Worm (Caenorhabditis elegans) whole organism, early embryonic: ENCODE measurements around the gene W01C8.1.

Source experiments
- B0310.2 ChIP-seq: sonication (generic microtip); optimal IDR thresholded peaks from 2 replicates; lab custom pipeline; 2016; ENCODE audit warnings: mild to moderate bottlenecking, missing genetic modification characterization, missing compliant biosample characterization
- F13C5.2 ChIP-seq: sonication (generic microtip); optimal IDR thresholded peaks from 2 replicates; lab custom pipeline; 2017; ENCODE audit warnings: mild to moderate bottlenecking, missing genetic modification characterization, inconsistent platforms, missing compliant biosample characterization
- aly-1 ChIP-seq: sonication (generic microtip); optimal IDR thresholded peaks from 2 replicates; lab custom pipeline; 2016; ENCODE audit warnings: missing genetic modification characterization, missing compliant biosample characterization
- ama-1 ChIP-seq: fragments of 150-350 bp; optimal IDR thresholded peaks from 2 replicates; lab custom pipeline; 2014
- ceh-13 ChIP-seq: fragments of 200-800 bp; sonication (Bioruptor generic); optimal IDR thresholded peaks from 2 replicates; lab custom pipeline; 2018; ENCODE audit warnings: mild to moderate bottlenecking, missing genetic modification characterization, missing compliant biosample characterization
- ceh-36 ChIP-seq: sonication (generic microtip); optimal IDR thresholded peaks from 2 replicates; lab custom pipeline; 2016; ENCODE audit warnings: missing genetic modification characterization, inconsistent platforms, missing compliant biosample characterization
- ets-7 ChIP-seq: sonication (generic microtip); optimal IDR thresholded peaks from 2 replicates; lab custom pipeline; 2016; ENCODE audit warnings: missing genotype, missing genetic modification characterization, missing compliant biosample characterization
- flt-1 ChIP-seq: fragments of 200-800 bp; sonication (Bioruptor generic); IDR thresholded peaks from 2 replicates; pipeline ENCODE4 v1.3.6; 2022; ENCODE audit warnings: missing genetic modification characterization, missing compliant biosample characterization
- hmbx-1 ChIP-seq: sonication (generic microtip); optimal IDR thresholded peaks from 2 replicates; lab custom pipeline; 2016; ENCODE audit warnings: mild to moderate bottlenecking, missing genetic modification characterization, missing compliant biosample characterization
- hmg-4 ChIP-seq: fragments of 200-800 bp; sonication (Bioruptor generic); optimal IDR thresholded peaks from 2 replicates; lab custom pipeline; 2018; ENCODE audit warnings: mild to moderate bottlenecking, missing genetic modification characterization, missing compliant biosample characterization
- hnd-1 ChIP-seq: sonication (generic microtip); optimal IDR thresholded peaks from 2 replicates; lab custom pipeline; 2016; ENCODE audit warnings: missing genetic modification characterization, missing compliant biosample characterization
- pes-1 ChIP-seq: fragments of 200-800 bp; sonication (Bioruptor generic); IDR thresholded peaks from 2 replicates; pipeline ENCODE4 v1.3.6; 2022; ENCODE audit warnings: missing genetic modification reagents, missing genetic modification characterization, missing compliant biosample characterization
- scrt-1 ChIP-seq: fragments of 200-800 bp; sonication (Bioruptor generic); IDR thresholded peaks from 2 replicates; pipeline ENCODE4 v1.3.6; 2022; ENCODE audit warnings: missing genetic modification characterization, missing compliant biosample characterization
- sea-1 ChIP-seq: fragments of 200-800 bp; sonication (Bioruptor generic); conservative IDR thresholded peaks from 2 replicates; pipeline ENCODE4 v1.3.6; 2022; ENCODE audit warnings: missing genetic modification characterization, missing compliant biosample characterization
- tbx-11 ChIP-seq: fragments of 200-800 bp; sonication (Bioruptor generic); IDR thresholded peaks from 2 replicates; pipeline ENCODE4 v1.3.6; 2022; ENCODE audit warnings: missing genetic modification characterization, missing compliant biosample characterization
- tbx-37 ChIP-seq: fragments of 200-800 bp; sonication (Bioruptor generic); conservative IDR thresholded peaks from 2 replicates; pipeline ENCODE4 v1.3.6; 2022; ENCODE audit warnings: missing genetic modification reagents, missing genetic modification characterization, missing compliant biosample characterization
- tra-4 ChIP-seq: sonication (generic microtip); optimal IDR thresholded peaks from 2 replicates; lab custom pipeline; 2017; ENCODE audit warnings: missing genetic modification characterization, missing compliant biosample characterization

W01C8.1 gene

DNA sequence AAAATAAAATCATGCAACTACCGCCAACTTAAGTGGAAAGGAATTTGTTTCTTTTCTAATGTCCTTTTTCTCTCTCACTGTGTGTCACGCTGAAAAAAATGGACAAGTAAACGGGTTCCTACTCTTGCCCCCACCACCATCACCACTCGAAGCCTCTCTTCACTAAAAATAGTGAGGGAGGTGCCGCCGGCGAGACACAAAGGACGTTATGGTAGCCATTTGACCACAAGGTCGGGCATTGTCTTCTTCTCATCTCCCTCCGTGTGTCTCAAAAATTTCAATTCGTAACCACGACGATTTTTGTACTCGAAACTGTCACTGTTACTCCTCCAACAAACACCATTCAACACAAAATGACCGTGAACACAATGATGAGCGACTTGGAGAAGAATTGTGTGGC lies 32.6 kb upstream of the W01C8.1 start, which contains the start of gene T22B7.22:
Gene T22B7.22 (plus strand): TSS at position 354 of the 400 bp plus-strand sequence.
- no peak for TF ChIP-seq hmbx-1 (tag; lab: Kevin White, UChicago)
- no peak for TF ChIP-seq hnd-1 (tag; lab: Kevin White, UChicago)
- TF ChIP-seq B0310.2 = no peak
- no peak for TF ChIP-seq ama-1
- no peak for TF ChIP-seq tbx-11 (GFP tag; lab: Robert Waterston, UW)
- TF ChIP-seq sea-1 (GFP tag; lab: Robert Waterston, UW) = no peak
- TF ChIP-seq pes-1 (GFP tag; lab: Robert Waterston, UW) = no peak
- no peak for TF ChIP-seq aly-1 (tag; lab: Kevin White, UChicago)
- TF ChIP-seq ets-7 (tag; lab: Kevin White, UChicago) = no peak
- TF ChIP-seq flt-1 (GFP tag; lab: Robert Waterston, UW) = no peak
- TF ChIP-seq tra-4 (tag; lab: Kevin White, UChicago) = no peak
- no peak for TF ChIP-seq ceh-13 (GFP tag; lab: Kevin White, UChicago)
- no peak for TF ChIP-seq F13C5.2 (tag; lab: Kevin White, UChicago)
- no peak for TF ChIP-seq scrt-1
- TF ChIP-seq ceh-36 (tag; lab: Kevin White, UChicago) = no peak
- no peak for TF ChIP-seq tbx-37 (GFP tag; lab: Robert Waterston, UW)
- no peak for TF ChIP-seq hmg-4 (GFP tag; lab: Kevin White, UChicago)

DNA sequence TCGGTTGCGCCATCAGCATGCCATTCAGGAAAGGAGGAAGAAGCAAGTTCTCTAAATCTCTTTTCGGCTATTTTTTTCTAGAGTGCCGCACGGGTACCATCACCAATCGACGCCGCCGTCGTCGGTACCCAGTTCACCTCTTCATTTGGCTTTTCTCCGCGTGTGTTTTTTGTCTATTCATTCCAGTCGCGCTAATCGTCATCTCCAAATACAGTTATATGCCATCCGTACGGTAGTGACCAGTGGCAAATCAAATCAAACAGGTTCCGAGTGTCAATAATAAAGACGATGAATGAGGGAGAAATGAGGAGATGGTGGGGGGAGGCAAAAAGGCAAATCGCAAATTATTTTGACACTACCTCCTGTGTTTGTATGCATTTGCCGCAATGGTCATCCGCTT lies 31.0 kb upstream of the W01C8.1 start:
- no peak for TF ChIP-seq ceh-13 (GFP tag; lab: Kevin White, UChicago)
- TF ChIP-seq aly-1 (tag; lab: Kevin White, UChicago) = no peak

DNA sequence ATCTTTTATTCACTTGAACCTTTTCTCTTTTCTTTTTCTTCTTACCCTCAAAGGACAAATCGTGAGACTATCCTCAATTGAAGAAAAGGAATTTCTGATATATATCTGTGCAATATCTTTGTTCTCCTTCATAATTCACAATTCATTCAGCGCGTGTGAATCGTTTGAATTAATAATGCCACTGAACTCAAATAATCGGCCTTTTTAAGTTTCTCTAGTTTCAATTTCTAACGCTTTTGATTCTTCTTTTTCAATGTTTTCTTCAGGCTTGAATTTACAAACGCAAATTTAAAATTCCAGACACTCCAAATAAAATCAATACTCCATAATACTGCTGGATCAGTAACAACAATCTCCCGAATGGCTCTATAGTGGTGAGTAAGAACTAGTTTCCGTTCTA lies 28.7 kb upstream of the W01C8.1 start, which contains the start of gene egl-13:
Gene egl-13 (plus strand): TSS at position 301 of the 400 bp plus-strand sequence.
- TF ChIP-seq ama-1 (no peak), ceh-36 (tag; lab: Kevin White, UChicago) (no peak), F13C5.2 (tag; lab: Kevin White, UChicago) (no peak), sea-1 (GFP tag; lab: Robert Waterston, UW) (no peak), pes-1 (GFP tag; lab: Robert Waterston, UW) (no peak), tbx-11 (GFP tag; lab: Robert Waterston, UW) (no peak), ets-7 (tag; lab: Kevin White, UChicago) (no peak)

ce11 chrX:5669733-5670132 lies 22.5 kb upstream of the W01C8.1 start:
- TF ChIP-seq scrt-1 = no peak
- TF ChIP-seq tbx-37 (GFP tag; lab: Robert Waterston, UW) = no peak
- TF ChIP-seq ceh-36 (tag; lab: Kevin White, UChicago) = no peak
- TF ChIP-seq ceh-13 (GFP tag; lab: Kevin White, UChicago) = no peak
- no peak for TF ChIP-seq B0310.2
- no peak for TF ChIP-seq tbx-11 (GFP tag; lab: Robert Waterston, UW)
- no peak for TF ChIP-seq flt-1 (GFP tag; lab: Robert Waterston, UW)
- TF ChIP-seq hmbx-1 (tag; lab: Kevin White, UChicago) = no peak
- no peak for TF ChIP-seq pes-1 (GFP tag; lab: Robert Waterston, UW)
- no peak for TF ChIP-seq ets-7 (tag; lab: Kevin White, UChicago)
- TF ChIP-seq tra-4 (tag; lab: Kevin White, UChicago) = no peak
- no peak for TF ChIP-seq hnd-1 (tag; lab: Kevin White, UChicago)
- TF ChIP-seq aly-1 (tag; lab: Kevin White, UChicago) = no peak
- no peak for TF ChIP-seq sea-1 (GFP tag; lab: Robert Waterston, UW)
- no peak for TF ChIP-seq hmg-4 (GFP tag; lab: Kevin White, UChicago)

ce11 chrX:5670829-5671228 lies 21.4 kb upstream of the W01C8.1 start:
- no peak for TF ChIP-seq aly-1 (tag; lab: Kevin White, UChicago)
- no peak for TF ChIP-seq tra-4 (tag; lab: Kevin White, UChicago)
- no peak for TF ChIP-seq ets-7 (tag; lab: Kevin White, UChicago)
- TF ChIP-seq B0310.2 = no peak
- TF ChIP-seq pes-1 (GFP tag; lab: Robert Waterston, UW) = no peak
- no peak for TF ChIP-seq ceh-36 (tag; lab: Kevin White, UChicago)

DNA sequence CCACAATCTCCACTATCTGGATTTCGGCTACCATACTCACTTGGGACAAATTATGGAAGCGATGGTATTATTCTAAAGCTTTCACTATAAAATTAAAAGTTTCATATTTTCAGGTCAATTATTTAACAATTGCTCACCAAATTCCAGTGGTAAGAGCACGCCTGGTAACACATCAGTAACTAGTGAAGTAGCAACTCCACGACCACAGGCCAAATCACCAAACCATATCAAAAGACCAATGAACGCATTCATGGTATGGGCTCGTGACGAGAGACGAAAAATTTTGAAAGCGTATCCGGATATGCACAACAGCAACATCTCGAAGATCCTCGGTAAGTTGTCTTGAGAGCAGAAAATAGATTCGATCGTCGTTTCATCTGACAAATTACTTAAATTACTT lies 19.6 kb upstream of the W01C8.1 start:
- TF ChIP-seq ets-7 (tag; lab: Kevin White, UChicago) = no peak
- no peak for TF ChIP-seq hmg-4 (GFP tag; lab: Kevin White, UChicago)
- no peak for TF ChIP-seq hmbx-1 (tag; lab: Kevin White, UChicago)
- no peak for TF ChIP-seq pes-1 (GFP tag; lab: Robert Waterston, UW)
- TF ChIP-seq tra-4 (tag; lab: Kevin White, UChicago) = no peak
- TF ChIP-seq hnd-1 (tag; lab: Kevin White, UChicago) = no peak
- no peak for TF ChIP-seq scrt-1
- TF ChIP-seq ceh-36 (tag; lab: Kevin White, UChicago) = no peak
- TF ChIP-seq F13C5.2 (tag; lab: Kevin White, UChicago) = no peak
- TF ChIP-seq tbx-37 (GFP tag; lab: Robert Waterston, UW) = no peak
- TF ChIP-seq flt-1 (GFP tag; lab: Robert Waterston, UW) = no peak
- no peak for TF ChIP-seq ama-1
- TF ChIP-seq ceh-13 (GFP tag; lab: Kevin White, UChicago) = no peak
- TF ChIP-seq aly-1 (tag; lab: Kevin White, UChicago) = no peak
- no peak for TF ChIP-seq tbx-11 (GFP tag; lab: Robert Waterston, UW)
- TF ChIP-seq B0310.2 = no peak
- no peak for TF ChIP-seq sea-1 (GFP tag; lab: Robert Waterston, UW)

ce11 chrX:5680125-5680524 lies 12.1 kb upstream of the W01C8.1 start, which contains the start of gene set-19:
Gene set-19, minus strand, starts transcription at chrX:5680225.
- TF ChIP-seq flt-1 (GFP tag; lab: Robert Waterston, UW) = no peak
- TF ChIP-seq tra-4 (tag; lab: Kevin White, UChicago) = no peak
- TF ChIP-seq pes-1 (GFP tag; lab: Robert Waterston, UW) = no peak
- TF ChIP-seq ets-7 (tag; lab: Kevin White, UChicago) = no peak
- TF ChIP-seq tbx-11 (GFP tag; lab: Robert Waterston, UW) = no peak
- no peak for TF ChIP-seq sea-1 (GFP tag; lab: Robert Waterston, UW)
- TF ChIP-seq hmg-4 (GFP tag; lab: Kevin White, UChicago) = no peak
- no peak for TF ChIP-seq tbx-37 (GFP tag; lab: Robert Waterston, UW)
- TF ChIP-seq hnd-1 (tag; lab: Kevin White, UChicago) = no peak
- TF ChIP-seq scrt-1 = no peak
